Fruit fly (Drosophila melanogaster) whole organism, embryonic: Measurements from ENCODE around the gene Hsp70Ba.

Experiments
- Atf-2 ChIP-seq: fragments of 200-800 bp; sonication (Bioruptor generic); optimal IDR thresholded peaks from 2 replicates; lab custom pipeline; 2016; ENCODE audit warnings: missing biosample characterization, missing genetic modification characterization
- BEAF-32 ChIP-seq: fragments of 200-800 bp; sonication (Bioruptor generic); optimal IDR thresholded peaks from 3 replicates; lab custom pipeline; 2017; ENCODE audit warnings: missing biosample characterization, missing genetic modification characterization, mild to moderate bottlenecking, moderate library complexity, missing genetic modification reagents
- CG12219 ChIP-seq: fragments of 200-800 bp; sonication (Bioruptor generic); optimal IDR thresholded peaks from 3 replicates; lab custom pipeline; 2018; ENCODE audit warnings: missing biosample characterization, mild to moderate bottlenecking, missing genetic modification characterization
- CG15011 ChIP-seq: fragments of 200-800 bp; sonication (Bioruptor generic); optimal IDR thresholded peaks from 3 replicates; lab custom pipeline; 2018; ENCODE audit warnings: missing biosample characterization, mild to moderate bottlenecking, missing genetic modification characterization
- CG16813 ChIP-seq: fragments of 200-800 bp; sonication (Bioruptor generic); IDR thresholded peaks from 3 replicates; pipeline ENCODE4 v1.3.6; 2022; ENCODE audit warnings: missing biosample characterization, missing genetic modification characterization; ENCODE audit not compliant: partially characterized antibody
- CG16815 ChIP-seq: fragments of 200-800 bp; sonication (Bioruptor generic); optimal IDR thresholded peaks from 3 replicates; lab custom pipeline; 2017; ENCODE audit warnings: missing biosample characterization, mild to moderate bottlenecking, missing genetic modification characterization
- CG30020 ChIP-seq: fragments of 200-800 bp; optimal IDR thresholded peaks from 2 replicates; lab custom pipeline; 2019; ENCODE audit warnings: missing biosample characterization, mild to moderate bottlenecking, missing genetic modification characterization, moderate library complexity
- CG31224 ChIP-seq: fragments of 200-800 bp; sonication (Bioruptor generic); IDR thresholded peaks from 2 replicates; pipeline ENCODE4 v1.3.6; 2022; ENCODE audit warnings: missing biosample characterization, missing genetic modification characterization
- CG3281 ChIP-seq: fragments of 200-800 bp; sonication (Bioruptor generic); optimal IDR thresholded peaks from 3 replicates; lab custom pipeline; 2017; ENCODE audit warnings: missing biosample characterization, mild to moderate bottlenecking, missing genetic modification characterization
- CG4617 ChIP-seq: fragments of 200-800 bp; sonication (Bioruptor generic); optimal IDR thresholded peaks from 3 replicates; lab custom pipeline; 2016; ENCODE audit warnings: missing biosample characterization, missing genetic modification characterization, borderline replicate concordance
- CG6791 ChIP-seq: fragments of 200-800 bp; sonication (Bioruptor generic); IDR thresholded peaks from 3 replicates; pipeline ENCODE4 v1.3.6; 2022; ENCODE audit warnings: missing biosample characterization, missing genetic modification characterization; ENCODE audit not compliant: partially characterized antibody
- CG7271 ChIP-seq: fragments of 200-800 bp; sonication (Bioruptor generic); optimal IDR thresholded peaks from 2 replicates; lab custom pipeline; 2018; ENCODE audit warnings: missing biosample characterization, mild to moderate bottlenecking, missing genetic modification characterization, moderate library complexity
- CG7928 ChIP-seq: fragments of 200-800 bp; sonication (Bioruptor generic); optimal IDR thresholded peaks from 2 replicates; lab custom pipeline; 2017; ENCODE audit warnings: missing biosample characterization, mild to moderate bottlenecking, missing genetic modification characterization
- CG9215 ChIP-seq: fragments of 200-800 bp; sonication (Bioruptor generic); IDR thresholded peaks from 2 replicates; pipeline ENCODE4 v1.3.6; 2022; ENCODE audit warnings: missing biosample characterization, missing genetic modification characterization
- CG9437 ChIP-seq: fragments of 200-800 bp; sonication (Bioruptor generic); optimal IDR thresholded peaks from 2 replicates; lab custom pipeline; 2018; ENCODE audit warnings: missing biosample characterization, mild to moderate bottlenecking, missing genetic modification characterization
- D19B ChIP-seq: fragments of 200-800 bp; sonication (Bioruptor generic); optimal IDR thresholded peaks from 2 replicates; lab custom pipeline; 2017; ENCODE audit warnings: missing biosample characterization, mild to moderate bottlenecking, missing genetic modification characterization
- Dek ChIP-seq: fragments of 200-800 bp; sonication (Bioruptor generic); optimal IDR thresholded peaks from 3 replicates; lab custom pipeline; 2019; ENCODE audit warnings: missing biosample characterization, mild to moderate bottlenecking, missing genetic modification characterization, moderate library complexity
- E2f2 ChIP-seq: fragments of 200-800 bp; sonication (Bioruptor generic); IDR thresholded peaks from 2 replicates; pipeline ENCODE4 v1.3.6; 2022; ENCODE audit warnings: missing biosample characterization, missing genetic modification characterization
- Elba2 ChIP-seq: fragments of 200-800 bp; sonication (Bioruptor generic); optimal IDR thresholded peaks from 3 replicates; lab custom pipeline; 2016; ENCODE audit warnings: missing biosample characterization, missing genetic modification characterization
- Hey ChIP-seq: fragments of 200-800 bp; sonication (Bioruptor generic); optimal IDR thresholded peaks from 3 replicates; lab custom pipeline; 2018; ENCODE audit warnings: missing biosample characterization, mild to moderate bottlenecking, missing genetic modification characterization
- Hr78 ChIP-seq, 2 experiments: fragments of 200-800 bp in 1 of 2; fragments of >200 bp in 1 of 2; sonication (Bioruptor generic) in 1 of 2; optimal IDR thresholded peaks; 2 replicates each; lab custom pipeline; 2017 to 2019; ENCODE audit warnings: missing biosample characterization in 2 of 2, missing genetic modification characterization in 2 of 2, mild to moderate bottlenecking in 1 of 2, moderate library complexity in 1 of 2
- Meics ChIP-seq: fragments of 200-800 bp; sonication (Bioruptor generic); optimal IDR thresholded peaks from 2 replicates; lab custom pipeline; 2017; ENCODE audit warnings: missing biosample characterization, mild to moderate bottlenecking, missing genetic modification characterization
- Oli ChIP-seq: fragments of 200-800 bp; sonication (Bioruptor generic); optimal IDR thresholded peaks from 2 replicates; lab custom pipeline; 2018; ENCODE audit warnings: missing biosample characterization, mild to moderate bottlenecking, missing genetic modification characterization, moderate library complexity
- Rfx ChIP-seq: fragments of 200-800 bp; sonication (Bioruptor generic); IDR thresholded peaks from 2 replicates; pipeline ENCODE4 v1.3.6; 2022; ENCODE audit warnings: missing biosample characterization, missing genetic modification characterization
- Stat92E ChIP-seq, 3 experiments: fragments of >200 bp in 2 of 3; fragments of 200-800 bp in 1 of 3; sonication (Bioruptor generic) in 1 of 3; optimal IDR thresholded peaks; 2 replicates each; lab custom pipeline; 2017 to 2019; ENCODE audit warnings: missing biosample characterization in 3 of 3, missing genetic modification characterization in 3 of 3, mild to moderate bottlenecking in 1 of 3, moderate library complexity in 1 of 3
- bcd ChIP-seq: fragments of 200-800 bp; sonication (Bioruptor generic); optimal IDR thresholded peaks from 2 replicates; lab custom pipeline; 2017; ENCODE audit warnings: missing biosample characterization, mild to moderate bottlenecking, missing genetic modification characterization
- caup ChIP-seq: fragments of 200-800 bp; sonication (Bioruptor generic); optimal IDR thresholded peaks from 3 replicates; lab custom pipeline; 2017; ENCODE audit warnings: missing biosample characterization, mild to moderate bottlenecking, missing genetic modification characterization, moderate library complexity; ENCODE audit not compliant: severe bottlenecking
- chinmo ChIP-seq: fragments of 200-800 bp; sonication (Bioruptor generic); IDR thresholded peaks from 4 replicates; pipeline ENCODE4 v1.3.6; 2022; ENCODE audit warnings: missing biosample characterization, missing genetic modification characterization; ENCODE audit not compliant: partially characterized antibody
- crc ChIP-seq: fragments of 200-800 bp; sonication (Bioruptor generic); optimal IDR thresholded peaks from 2 replicates; lab custom pipeline; 2016; ENCODE audit warnings: missing biosample characterization, missing genetic modification characterization
- croc ChIP-seq: fragments of 200-800 bp; sonication (Bioruptor generic); conservative IDR thresholded peaks from 3 replicates; pipeline ENCODE4 v1.3.6; 2022; ENCODE audit warnings: missing biosample characterization, missing genetic modification characterization
- crol ChIP-seq: fragments of 200-800 bp; sonication (Bioruptor generic); IDR thresholded peaks from 2 replicates; pipeline ENCODE4 v1.3.6; 2022; ENCODE audit warnings: missing biosample characterization, missing genetic modification characterization
- danr ChIP-seq: fragments of 200-800 bp; sonication (Bioruptor generic); IDR thresholded peaks from 2 replicates; pipeline ENCODE4 v1.3.6; 2022; ENCODE audit warnings: missing biosample characterization, missing genetic modification characterization
- ftz-f1 ChIP-seq: fragments of 200-800 bp; sonication (Bioruptor generic); optimal IDR thresholded peaks from 2 replicates; lab custom pipeline; 2016; ENCODE audit warnings: missing biosample characterization, missing genetic modification characterization
- grau ChIP-seq: fragments of 200-800 bp; optimal IDR thresholded peaks from 3 replicates; lab custom pipeline; 2019; ENCODE audit warnings: missing biosample characterization, mild to moderate bottlenecking, missing genetic modification characterization, moderate library complexity
- hb ChIP-seq: fragments of 200-800 bp; sonication (Bioruptor generic); IDR thresholded peaks from 3 replicates; pipeline ENCODE4 v1.3.6; 2022; ENCODE audit warnings: missing biosample characterization, missing genetic modification characterization; ENCODE audit not compliant: partially characterized antibody
- jumu ChIP-seq: fragments of 200-800 bp; sonication (Bioruptor generic); optimal IDR thresholded peaks from 3 replicates; lab custom pipeline; 2016; ENCODE audit warnings: missing biosample characterization, missing genetic modification characterization
- mam ChIP-seq: fragments of 200-800 bp; sonication (Bioruptor generic); optimal IDR thresholded peaks from 3 replicates; lab custom pipeline; 2016; ENCODE audit warnings: missing biosample characterization, missing genetic modification characterization
- pfk ChIP-seq: fragments of 200-800 bp; sonication (Bioruptor generic); optimal IDR thresholded peaks from 2 replicates; lab custom pipeline; 2018; ENCODE audit warnings: missing biosample characterization, mild to moderate bottlenecking, missing genetic modification characterization, moderate library complexity
- pho ChIP-seq: fragments of 200-800 bp; sonication (Bioruptor generic); optimal IDR thresholded peaks from 2 replicates; lab custom pipeline; 2016; ENCODE audit warnings: missing biosample characterization, missing genetic modification characterization
- psq ChIP-seq: fragments of 200-800 bp; sonication (Bioruptor generic); optimal IDR thresholded peaks from 2 replicates; lab custom pipeline; 2017; ENCODE audit warnings: missing biosample characterization, missing genetic modification characterization
- ro ChIP-seq: fragments of 200-800 bp; sonication (Bioruptor generic); IDR thresholded peaks from 2 replicates; pipeline ENCODE4 v1.3.6; 2022; ENCODE audit warnings: missing biosample characterization, missing genetic modification characterization
- run ChIP-seq: fragments of 200-800 bp; sonication (Bioruptor generic); optimal IDR thresholded peaks from 3 replicates; lab custom pipeline; 2018; ENCODE audit warnings: missing biosample characterization, mild to moderate bottlenecking, missing genetic modification characterization
- shn ChIP-seq: fragments of 200-800 bp; sonication (Bioruptor generic); optimal IDR thresholded peaks from 3 replicates; lab custom pipeline; 2016; ENCODE audit warnings: missing biosample characterization, missing genetic modification characterization
- sima ChIP-seq: fragments of 200-800 bp; sonication (Bioruptor generic); optimal IDR thresholded peaks from 2 replicates; lab custom pipeline; 2016; ENCODE audit warnings: missing biosample characterization, missing genetic modification characterization
- tio ChIP-seq: fragments of 200-800 bp; sonication (Bioruptor generic); optimal IDR thresholded peaks from 2 replicates; lab custom pipeline; 2017; ENCODE audit warnings: missing biosample characterization, missing genetic modification characterization, inconsistent platforms
- tll ChIP-seq, 2 experiments: fragments of 200-800 bp in 1 of 2; fragments of >200 bp in 1 of 2; sonication (Bioruptor generic) in 1 of 2; optimal IDR thresholded peaks; 2 replicates each; lab custom pipeline; 2017 to 2019; ENCODE audit warnings: missing biosample characterization in 2 of 2, missing genetic modification characterization in 2 of 2, mild to moderate bottlenecking in 1 of 2, moderate library complexity in 1 of 2
- trh ChIP-seq: fragments of 200-800 bp; sonication (Bioruptor generic); optimal IDR thresholded peaks from 2 replicates; lab custom pipeline; 2016; ENCODE audit warnings: missing biosample characterization, missing genetic modification characterization
- yki ChIP-seq: fragments of >200 bp; optimal IDR thresholded peaks from 3 replicates; lab custom pipeline; 2018
- zen ChIP-seq: fragments of 200-800 bp; sonication (Bioruptor generic); optimal IDR thresholded peaks from 3 replicates; lab custom pipeline; 2018; ENCODE audit warnings: missing biosample characterization, mild to moderate bottlenecking, missing genetic modification characterization, moderate library complexity

Hsp70Ba gene

dm6 chr3R:12459879-12460522 is 7.6 kb downstream of the Hsp70Ba start, which contains the start of the genes CG5961 and Polr3C (continued):
- TF ChIP-seq jumu (GFP tag; lab: Kevin White, UChicago) (no peak), CG6791 (0 out of 3 replicates have a peak, but pooled peaks have one; percentile 19), CG3281 (GFP tag; lab: Kevin White, UChicago) (no peak), CG7271 (tag; lab: Kevin White, UChicago) (no peak), yki (lab: Kevin White, UChicago) (no peak), CG15011 (no peak), CG31224 (GFP tag; lab: Robert Waterston, UW) (no peak), pho (GFP tag; lab: Kevin White, UChicago) (no peak), CG7928 (GFP tag; lab: Kevin White, UChicago) (no peak), run (no peak), E2f2 (GFP tag; lab: Robert Waterston, UW) (peak; percentile 75), CG16813 (no peak), danr (no peak), ro (GFP tag; lab: Robert Waterston, UW) (no peak), tll (GFP tag; optimal IDR thresholded peaks at IDR 0.05; lab: Kevin White, UChicago) (peak in 1 of 2 experiments; percentile 65), Hr78 (GFP tag; optimal IDR thresholded peaks at IDR 0.05; lab: Kevin White, UChicago) (no peak), psq (GFP tag; lab: Kevin White, UChicago) (peak; percentile 80), shn (GFP tag; lab: Kevin White, UChicago) (no peak), hb (no peak), CG12219 (GFP tag; lab: Kevin White, UChicago) (no peak), CG4617 (GFP tag; lab: Kevin White, UChicago) (peak; percentile 10), CG9437 (GFP tag; lab: Kevin White, UChicago) (no peak), mam (GFP tag; lab: Kevin White, UChicago) (no peak), ftz-f1 (GFP tag; lab: Kevin White, UChicago) (no peak), tio (no peak), BEAF-32 (GFP tag; lab: Kevin White, UChicago) (peak; percentile 51), Hey (no peak), Meics (GFP tag; lab: Kevin White, UChicago) (no peak), CG9215 (GFP tag; lab: Robert Waterston, UW) (no peak), trh (no peak), chinmo (GFP tag; lab: Robert Waterston, UW) (0 out of 4 replicates have a peak, but pooled peaks have one; percentile 55), sima (GFP tag; lab: Kevin White, UChicago) (no peak), zen (tag; lab: Kevin White, UChicago) (peak; percentile 11), pfk (GFP tag; lab: Kevin White, UChicago) (no peak), grau (tag; lab: Kevin White, UChicago) (no peak), Atf-2 (GFP tag; lab: Kevin White, UChicago) (no peak), CG30020 (tag; lab: Kevin White, UChicago) (peak; percentile 13), CG16815 (no peak), croc (GFP tag; lab: Robert Waterston, UW) (no peak), Elba2 (no peak), D19B (GFP tag; lab: Kevin White, UChicago) (no peak), bcd (no peak), Stat92E (GFP tag; optimal IDR thresholded peaks at IDR 0.05; lab: Kevin White, UChicago) (peak in 1 of 3 experiments; percentile 20), Oli (tag; lab: Kevin White, UChicago) (no peak), Dek (tag; lab: Kevin White, UChicago) (no peak), caup (no peak), crol (GFP tag; lab: Robert Waterston, UW) (no peak), crc (GFP tag; lab: Kevin White, UChicago) (no peak), Rfx (GFP tag; lab: Robert Waterston, UW) (no peak)
